Worm (Caenorhabditis elegans) whole organism, midembryonic: ENCODE data around the gene F23F1.2.

ENCODE experiments used
- T22C8.4 ChIP-seq: fragments of 200-800 bp; sonication (Bioruptor generic); IDR thresholded peaks from 2 replicates; pipeline ENCODE4 v1.3.6; 2022; ENCODE audit warnings: missing genetic modification characterization, missing compliant biosample characterization
- cog-1 ChIP-seq: sonication (generic microtip); optimal IDR thresholded peaks from 2 replicates; lab custom pipeline; 2016; ENCODE audit warnings: missing genetic modification characterization, missing compliant biosample characterization
- flt-1 ChIP-seq: fragments of 200-800 bp; sonication (Bioruptor generic); IDR thresholded peaks from 2 replicates; pipeline ENCODE4 v1.3.6; 2022; ENCODE audit warnings: missing genetic modification characterization, missing compliant biosample characterization
- klf-2 ChIP-seq: fragments of 200-800 bp; sonication (Bioruptor generic); conservative IDR thresholded peaks from 2 replicates; pipeline ENCODE4 v1.3.6; 2022; ENCODE audit warnings: missing genetic modification reagents, missing genetic modification characterization, missing compliant biosample characterization
- med-1 ChIP-seq: sonication (generic microtip); optimal IDR thresholded peaks from 2 replicates; lab custom pipeline; 2017; ENCODE audit warnings: missing genetic modification characterization, mild to moderate bottlenecking, missing compliant biosample characterization, antibody characterized with exemption, missing genetic modification reagents; ENCODE audit not compliant: insufficient read depth
- ref-1 ChIP-seq: fragments of 200-800 bp; sonication (Bioruptor generic); conservative IDR thresholded peaks from 2 replicates; pipeline ENCODE4 v1.3.6; 2022; ENCODE audit warnings: missing genetic modification reagents, missing genetic modification characterization, missing compliant biosample characterization
- tab-1 ChIP-seq: fragments of 200-800 bp; sonication (Bioruptor generic); IDR thresholded peaks from 2 replicates; pipeline ENCODE4 v1.3.6; 2022; ENCODE audit warnings: missing genetic modification characterization, missing compliant biosample characterization
- ztf-23 ChIP-seq: fragments of 200-800 bp; sonication (Bioruptor generic); IDR thresholded peaks from 2 replicates; pipeline ENCODE4 v1.3.6; 2022; ENCODE audit warnings: missing genetic modification reagents, missing genetic modification characterization, missing compliant biosample characterization
- ztf-29 ChIP-seq: fragments of 200-800 bp; sonication (Bioruptor generic); IDR thresholded peaks from 2 replicates; pipeline ENCODE4 v1.3.6; 2022; ENCODE audit warnings: missing genetic modification reagents, missing genetic modification characterization, missing compliant biosample characterization

The F23F1.2 gene

DNA sequence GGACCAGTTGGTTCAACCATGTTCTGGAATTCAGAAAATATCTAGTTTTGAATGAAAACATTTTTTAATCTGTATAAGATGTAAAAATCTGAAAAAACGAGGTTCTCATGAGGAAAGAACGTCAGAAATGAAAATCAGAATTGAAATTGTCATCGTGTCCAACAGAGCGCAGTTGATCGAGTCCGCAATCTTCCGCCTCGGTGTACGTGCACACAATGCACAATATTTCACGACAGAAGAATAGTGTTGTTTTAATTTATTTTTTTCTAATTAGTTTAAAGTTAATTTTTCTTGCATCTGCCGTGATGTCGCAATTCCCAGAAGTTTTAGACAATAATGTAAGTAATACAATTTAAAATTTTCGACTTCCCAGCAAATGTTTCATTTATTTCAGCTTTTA lies 9.6 kb downstream of the F23F1.2 start, which contains the start of gene nfyc-1:
Gene nfyc-1, plus strand, starts transcription at position 268 of the 400 bp plus-strand sequence.
- TF ChIP-seq klf-2 (GFP tag; lab: Robert Waterston, UW) (no peak), cog-1 (tag; lab: Kevin White, UChicago) (no peak), ztf-29 (GFP tag; lab: Robert Waterston, UW) (no peak), T22C8.4 (GFP tag; lab: Robert Waterston, UW) (no peak), ztf-23 (no peak), flt-1 (no peak)

- no peak for TF ChIP-seq ztf-29 (GFP tag; lab: Robert Waterston, UW)
- no peak for TF ChIP-seq cog-1 (tag; lab: Kevin White, UChicago)
- TF ChIP-seq T22C8.4 (GFP tag; lab: Robert Waterston, UW), result no peak
- no peak for TF ChIP-seq med-1 (GFP tag; lab: Kevin White, UChicago)
- no peak for TF ChIP-seq klf-2 (GFP tag; lab: Robert Waterston, UW)
- no peak for TF ChIP-seq flt-1
- TF ChIP-seq ztf-23, result no peak
Observed at ce11 chrII:44740-45139, 10.7 kb downstream of the F23F1.2 start, which contains the start of gene rpoa-49. Gene rpoa-49, plus strand, starts transcription at chrII:45040.

- TF ChIP-seq ref-1 (GFP tag; lab: Robert Waterston, UW) (no peak), tab-1 (no peak), ztf-29 (GFP tag; lab: Robert Waterston, UW) (no peak), T22C8.4 (GFP tag; lab: Robert Waterston, UW) (no peak), ztf-23 (no peak), med-1 (GFP tag; lab: Kevin White, UChicago) (no peak), flt-1 (no peak), cog-1 (tag; lab: Kevin White, UChicago) (no peak), klf-2 (GFP tag; lab: Robert Waterston, UW) (no peak)
Observed at ce11 chrII:46116-46515, 12.1 kb downstream of the F23F1.2 start, which contains the start of gene rpt-4. Gene rpt-4, minus strand, starts transcription at chrII:46216.

DNA sequence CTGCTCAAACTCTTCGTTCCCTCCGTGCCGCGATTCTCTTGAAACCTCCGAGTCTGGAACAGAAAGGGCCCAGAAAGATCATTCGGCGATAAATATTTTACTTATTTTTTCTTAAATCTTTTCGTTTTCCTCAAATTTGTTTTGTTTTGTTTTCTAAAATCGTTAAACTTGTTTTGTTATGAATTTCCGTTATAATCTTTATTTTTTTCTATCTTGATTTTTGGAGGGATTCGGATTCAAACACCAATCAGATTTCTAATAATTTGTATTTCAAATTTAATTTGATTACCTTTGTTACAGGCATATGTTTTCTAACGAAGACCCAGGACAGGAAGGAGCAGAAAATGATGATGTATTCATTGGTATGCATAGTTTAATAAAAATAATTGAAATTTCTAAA lies 13.3 kb downstream of the F23F1.2 start, which contains the start of gene C23H3.5:
Gene C23H3.5, plus strand, starts transcription at position 301 of the 400 bp plus-strand sequence.
- no peak for TF ChIP-seq klf-2 (GFP tag; lab: Robert Waterston, UW)
- no peak for TF ChIP-seq T22C8.4 (GFP tag; lab: Robert Waterston, UW)
- no peak for TF ChIP-seq tab-1
- TF ChIP-seq cog-1 (tag; lab: Kevin White, UChicago), result no peak
- TF ChIP-seq ref-1 (GFP tag; lab: Robert Waterston, UW), result no peak

DNA sequence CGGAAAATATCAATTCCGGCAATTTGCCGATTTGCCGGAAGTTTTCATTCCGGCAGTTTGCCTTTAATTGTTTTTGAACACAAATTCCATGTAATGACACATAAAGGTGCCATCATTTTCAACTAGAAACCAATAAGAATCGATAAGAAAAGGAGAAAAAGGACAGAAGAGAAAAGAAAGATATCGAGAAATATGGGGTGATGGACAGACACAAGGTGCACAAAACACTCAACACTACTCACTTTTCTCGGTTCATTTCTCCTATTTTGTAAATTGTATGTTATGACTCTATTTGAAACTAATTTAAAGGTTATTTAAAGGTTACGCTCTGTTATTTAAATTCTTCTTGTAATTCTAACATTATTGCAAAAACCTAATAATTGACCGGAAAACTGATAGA lies 16.9 kb downstream of the F23F1.2 start:
- no peak for TF ChIP-seq tab-1
- no peak for TF ChIP-seq cog-1 (tag; lab: Kevin White, UChicago)
- TF ChIP-seq ztf-23, result no peak
- TF ChIP-seq med-1 (GFP tag; lab: Kevin White, UChicago), result no peak
- no peak for TF ChIP-seq ref-1 (GFP tag; lab: Robert Waterston, UW)
- no peak for TF ChIP-seq ztf-29 (GFP tag; lab: Robert Waterston, UW)
- no peak for TF ChIP-seq flt-1
- TF ChIP-seq klf-2 (GFP tag; lab: Robert Waterston, UW), result no peak
- no peak for TF ChIP-seq T22C8.4 (GFP tag; lab: Robert Waterston, UW)

DNA sequence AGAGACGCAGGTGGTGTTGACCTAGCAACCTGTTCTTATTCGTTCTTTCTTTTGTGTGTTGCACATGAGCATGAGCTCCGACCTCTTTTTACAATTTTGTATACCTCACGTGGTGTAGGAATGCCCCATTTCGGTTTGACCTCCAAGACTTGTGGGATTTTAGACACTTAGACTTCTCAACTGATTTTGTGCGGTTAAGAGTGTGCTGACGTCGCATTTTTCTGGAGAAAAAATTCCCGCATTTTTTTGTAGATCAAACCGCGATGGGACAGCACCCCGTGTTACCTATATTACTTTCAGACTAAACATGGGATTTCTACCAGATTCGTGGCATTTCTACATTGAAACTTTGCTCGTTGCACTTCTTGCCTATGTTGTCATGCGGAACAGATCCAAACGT lies 17.3 kb downstream of the F23F1.2 start, which contains the start of gene sptl-1:
Gene sptl-1, plus strand, starts transcription at position 301 of the 400 bp plus-strand sequence.
- TF ChIP-seq ref-1 (GFP tag; lab: Robert Waterston, UW) (no peak), klf-2 (GFP tag; lab: Robert Waterston, UW) (no peak), tab-1 (no peak), med-1 (GFP tag; lab: Kevin White, UChicago) (no peak), ztf-29 (GFP tag; lab: Robert Waterston, UW) (no peak), cog-1 (tag; lab: Kevin White, UChicago) (no peak), ztf-23 (no peak), T22C8.4 (GFP tag; lab: Robert Waterston, UW) (no peak), flt-1 (no peak)

- TF ChIP-seq cog-1 (tag; lab: Kevin White, UChicago) (no peak), klf-2 (GFP tag; lab: Robert Waterston, UW) (no peak), med-1 (GFP tag; lab: Kevin White, UChicago) (no peak)
Observed at ce11 chrII:55204-55603, 21.2 kb downstream of the F23F1.2 start, which contains the start of gene tre-5. Gene tre-5, minus strand, starts transcription at chrII:55304.

- TF ChIP-seq ref-1 (GFP tag; lab: Robert Waterston, UW) (no peak), med-1 (GFP tag; lab: Kevin White, UChicago) (no peak), T22C8.4 (GFP tag; lab: Robert Waterston, UW) (no peak), cog-1 (tag; lab: Kevin White, UChicago) (no peak), flt-1 (no peak), tab-1 (no peak), ztf-23 (no peak), ztf-29 (GFP tag; lab: Robert Waterston, UW) (no peak), klf-2 (GFP tag; lab: Robert Waterston, UW) (no peak)
Observed at ce11 chrII:57370-57769, 23.4 kb downstream of the F23F1.2 start, which contains the start of gene ascc-1. Gene ascc-1, plus strand, starts transcription at chrII:57670.

DNA sequence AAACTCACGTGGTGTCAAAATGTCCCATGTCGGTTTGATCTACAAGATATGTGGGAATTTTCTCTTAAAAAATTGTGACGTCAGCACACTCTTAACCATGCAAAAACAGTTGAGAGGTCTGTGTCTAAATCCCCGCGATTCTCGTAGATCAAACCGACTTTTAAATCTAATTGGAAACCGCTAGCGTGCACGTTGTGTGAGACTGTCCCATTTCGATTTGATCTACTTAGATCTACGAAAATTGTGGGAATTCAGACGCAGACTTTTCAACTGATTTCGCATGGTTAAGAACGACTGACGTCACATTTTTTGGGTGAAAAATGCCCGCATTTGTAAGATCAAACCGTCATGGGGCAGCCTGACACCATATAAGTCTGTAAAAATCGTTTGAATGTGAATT lies 23.9 kb downstream of the F23F1.2 start:
- TF ChIP-seq ref-1 (GFP tag; lab: Robert Waterston, UW), result no peak
- no peak for TF ChIP-seq cog-1 (tag; lab: Kevin White, UChicago)
- no peak for TF ChIP-seq med-1 (GFP tag; lab: Kevin White, UChicago)
- no peak for TF ChIP-seq tab-1

ce11 chrII:60049-60448 lies 26.0 kb downstream of the F23F1.2 start:
- TF ChIP-seq klf-2 (GFP tag; lab: Robert Waterston, UW) (no peak), T22C8.4 (GFP tag; lab: Robert Waterston, UW) (no peak), ztf-23 (no peak), ref-1 (GFP tag; lab: Robert Waterston, UW) (no peak), med-1 (GFP tag; lab: Kevin White, UChicago) (no peak), ztf-29 (GFP tag; lab: Robert Waterston, UW) (no peak), tab-1 (no peak)
